Fruit fly (Drosophila melanogaster) whole organism, pupa: Measurements from ENCODE around the gene Rexo5.

Experiments used
- CG10348 ChIP-seq: fragments of 200-800 bp; sonication (Bioruptor generic); IDR thresholded peaks from 2 replicates; pipeline ENCODE4 v1.3.6; 2022; ENCODE audit warnings: missing biosample characterization, missing genetic modification characterization
- CG12605 ChIP-seq: fragments of 200-800 bp; sonication (Bioruptor generic); IDR thresholded peaks from 2 replicates; pipeline ENCODE4 v1.3.6; 2022; ENCODE audit warnings: missing biosample characterization, missing genetic modification characterization
- CG13204 ChIP-seq: fragments of 200-800 bp; sonication (Bioruptor generic); optimal IDR thresholded peaks from 2 replicates; lab custom pipeline; 2018; ENCODE audit warnings: missing biosample characterization, mild to moderate bottlenecking, missing genetic modification characterization, moderate library complexity
- CG14655 ChIP-seq: fragments of 200-800 bp; sonication (Bioruptor generic); optimal IDR thresholded peaks from 3 replicates; lab custom pipeline; 2017; ENCODE audit warnings: mild to moderate bottlenecking, missing biosample characterization, missing genetic modification reagents, missing genetic modification characterization
- CG15710 ChIP-seq: fragments of 200-800 bp; sonication (Bioruptor generic); optimal IDR thresholded peaks from 2 replicates; lab custom pipeline; 2018; ENCODE audit warnings: missing biosample characterization, mild to moderate bottlenecking, missing genetic modification characterization, moderate library complexity
- CG17806 ChIP-seq: fragments of 200-800 bp; sonication (Bioruptor generic); optimal IDR thresholded peaks from 2 replicates; lab custom pipeline; 2018; ENCODE audit warnings: missing biosample characterization, mild to moderate bottlenecking, missing genetic modification characterization, moderate library complexity
- CG32121 ChIP-seq: fragments of 200-800 bp; sonication (Bioruptor generic); IDR thresholded peaks from 2 replicates; pipeline ENCODE4 v1.3.6; 2022; ENCODE audit warnings: missing biosample characterization, missing genetic modification characterization
- CG34367 ChIP-seq: fragments of 200-800 bp; sonication (Bioruptor generic); optimal IDR thresholded peaks from 2 replicates; lab custom pipeline; 2018; ENCODE audit warnings: missing biosample characterization, mild to moderate bottlenecking, missing genetic modification characterization
- CG4496 ChIP-seq: fragments of 200-800 bp; sonication (Bioruptor generic); IDR thresholded peaks from 3 replicates; pipeline ENCODE4 v1.3.6; 2022; ENCODE audit warnings: missing biosample characterization, missing genetic modification characterization
- CG8159 ChIP-seq: fragments of 200-800 bp; sonication (Bioruptor generic); optimal IDR thresholded peaks from 3 replicates; lab custom pipeline; 2018; ENCODE audit warnings: missing biosample characterization, mild to moderate bottlenecking, missing genetic modification characterization, moderate library complexity
- CG8301 ChIP-seq: fragments of 200-800 bp; sonication (Bioruptor generic); optimal IDR thresholded peaks from 2 replicates; lab custom pipeline; 2018; ENCODE audit warnings: missing biosample characterization, mild to moderate bottlenecking, missing genetic modification characterization
- CG9948 ChIP-seq: fragments of 200-800 bp; sonication (Bioruptor generic); optimal IDR thresholded peaks from 2 replicates; lab custom pipeline; 2018; ENCODE audit warnings: missing biosample characterization, mild to moderate bottlenecking, missing genetic modification characterization, moderate library complexity
- D1 ChIP-seq: fragments of 200-800 bp; sonication (Bioruptor generic); optimal IDR thresholded peaks from 2 replicates; lab custom pipeline; 2018; ENCODE audit warnings: missing biosample characterization, mild to moderate bottlenecking, missing genetic modification characterization, moderate library complexity
- EcR ChIP-seq: fragments of 200-800 bp; sonication (Bioruptor generic); optimal IDR thresholded peaks from 3 replicates; lab custom pipeline; 2019; ENCODE audit warnings: missing biosample characterization, missing genetic modification characterization, mild to moderate bottlenecking, moderate library complexity, missing genetic modification reagents
- Ets98B ChIP-seq: fragments of 200-800 bp; sonication (Bioruptor generic); IDR thresholded peaks from 2 replicates; pipeline ENCODE4 v1.3.6; 2022; ENCODE audit warnings: missing biosample characterization, missing genetic modification characterization
- Pif1A ChIP-seq: fragments of 200-800 bp; sonication (Bioruptor generic); optimal IDR thresholded peaks from 3 replicates; lab custom pipeline; 2016; ENCODE audit warnings: missing biosample characterization, missing genetic modification characterization
- Pif1B ChIP-seq: fragments of 200-800 bp; sonication (Bioruptor generic); optimal IDR thresholded peaks from 3 replicates; lab custom pipeline; 2016; ENCODE audit warnings: missing biosample characterization, missing genetic modification characterization
- Snoo ChIP-seq: fragments of 200-800 bp; sonication (Bioruptor generic); optimal IDR thresholded peaks from 3 replicates; lab custom pipeline; 2017; ENCODE audit warnings: missing biosample characterization, mild to moderate bottlenecking, missing genetic modification characterization, inconsistent platforms
- fd96Ca ChIP-seq: fragments of 200-800 bp; sonication (Bioruptor generic); IDR thresholded peaks from 3 replicates; pipeline ENCODE4 v1.3.6; 2022; ENCODE audit warnings: missing biosample characterization, missing genetic modification characterization
- gl ChIP-seq: fragments of 200-800 bp; sonication (Bioruptor generic); optimal IDR thresholded peaks from 2 replicates; lab custom pipeline; 2018; ENCODE audit warnings: missing biosample characterization, mild to moderate bottlenecking, missing genetic modification characterization
- rn ChIP-seq: fragments of 200-800 bp; sonication (Bioruptor generic); IDR thresholded peaks from 2 replicates; pipeline ENCODE4 v1.3.6; 2022; ENCODE audit warnings: missing biosample characterization, missing genetic modification characterization

Rexo5 gene

DNA sequence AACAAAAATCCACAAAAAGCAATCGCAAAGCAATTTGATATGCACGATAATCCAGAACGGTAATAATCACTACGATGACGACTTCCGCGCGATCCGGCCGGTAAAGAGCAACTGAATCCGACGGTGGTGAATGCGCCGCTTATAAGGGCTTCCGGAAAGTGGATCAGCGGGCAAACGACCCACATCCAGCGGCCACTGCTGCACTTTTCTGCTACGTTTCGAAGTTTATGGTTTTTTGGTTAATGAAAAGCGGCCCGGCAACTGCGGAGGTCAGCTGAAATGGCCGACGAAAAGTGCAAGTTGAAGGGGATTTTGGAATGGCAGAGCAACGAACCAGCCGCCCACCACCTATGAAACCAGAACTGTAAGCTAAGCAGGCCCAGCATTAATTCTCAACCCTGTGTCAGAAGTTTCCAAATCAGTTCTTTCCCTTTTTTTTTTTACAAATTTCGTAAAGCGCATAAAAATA, at the start of gene Rexo5, which contains the start of gene ndl:
Gene Rexo5 (plus strand): TSS at position 419 of the 469 bp plus-strand sequence.
Gene ndl (minus strand): TSS at position 101 of the 469 bp plus-strand sequence.
- TF ChIP-seq CG8301 (tag; lab: Kevin White, UChicago) (no peak), fd96Ca (GFP tag; lab: Robert Waterston, UW) (no peak), Snoo (tag; lab: Kevin White, UChicago) (no peak), CG34367 (tag; lab: Kevin White, UChicago) (no peak), EcR (no peak), D1 (no peak), rn (GFP tag; lab: Robert Waterston, UW) (no peak), CG4496 (no peak), Ets98B (GFP tag; lab: Robert Waterston, UW) (no peak), Pif1A (GFP tag; lab: Kevin White, UChicago) (no peak), Pif1B (GFP tag; lab: Kevin White, UChicago) (no peak)

DNA sequence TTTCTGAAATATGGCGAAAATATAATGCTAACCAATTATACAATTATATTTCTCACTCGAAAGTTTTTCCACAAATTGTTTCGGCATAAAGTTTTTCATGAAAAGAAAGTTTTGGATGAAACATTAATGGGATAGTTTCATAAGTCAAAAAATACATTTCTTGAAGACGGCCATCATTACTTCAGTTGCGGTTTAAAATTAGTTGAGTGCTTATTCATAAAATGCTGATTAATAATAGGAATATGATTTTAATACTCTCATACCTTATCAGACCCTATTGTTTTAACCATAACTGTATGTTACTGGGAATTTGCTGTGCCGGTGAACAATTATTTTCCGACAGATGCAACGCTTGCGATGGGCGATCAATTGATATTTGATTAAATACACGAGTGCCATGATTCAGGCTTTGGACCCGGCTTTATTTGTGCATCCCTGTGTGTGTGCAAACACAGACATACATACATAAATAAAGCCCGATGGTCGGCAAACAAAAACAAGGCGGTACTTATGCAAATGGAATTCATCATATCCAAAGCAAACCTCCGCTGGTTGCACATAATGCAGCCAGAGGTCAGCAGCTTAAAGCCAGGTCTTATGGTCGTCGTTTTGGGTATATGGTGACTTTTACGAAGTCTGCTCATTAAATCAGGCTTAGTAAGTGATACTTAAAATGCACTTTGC, 49.3 kb upstream of the Rexo5 start:
- TF ChIP-seq CG34367 (tag; lab: Kevin White, UChicago) (no peak), D1 (no peak), CG10348 (no peak), EcR (no peak), CG8301 (tag; lab: Kevin White, UChicago) (no peak), CG9948 (tag; lab: Kevin White, UChicago) (no peak), Pif1A (GFP tag; lab: Kevin White, UChicago) (peak; percentile 3), Ets98B (GFP tag; lab: Robert Waterston, UW) (no peak), Pif1B (GFP tag; lab: Kevin White, UChicago) (no peak), CG8159 (tag; lab: Kevin White, UChicago) (peak; percentile 18)

DNA sequence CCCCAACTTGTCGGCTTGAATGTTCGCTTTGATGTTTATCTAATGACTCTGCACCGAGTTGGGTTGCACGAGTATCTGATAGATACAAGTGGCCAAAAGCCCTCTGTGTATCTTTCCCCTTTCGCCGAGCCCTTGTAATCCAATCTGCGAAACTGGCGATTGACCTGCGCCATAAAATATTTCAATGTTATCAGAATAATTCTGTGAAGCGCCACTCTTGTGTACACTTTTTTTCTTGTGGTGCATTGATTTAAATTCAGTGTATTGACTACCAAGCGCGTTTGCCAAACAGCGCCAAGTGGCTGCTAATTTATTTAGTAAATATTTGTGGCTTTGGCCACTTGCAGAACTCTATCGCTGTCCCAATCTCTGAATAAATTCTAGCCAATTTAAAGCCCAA, 47.3 kb upstream of the Rexo5 start:
- no peak for TF ChIP-seq Snoo (tag; lab: Kevin White, UChicago)
- no peak for TF ChIP-seq rn (GFP tag; lab: Robert Waterston, UW)
- TF ChIP-seq CG12605 = no peak
- TF ChIP-seq CG10348 = no peak
- TF ChIP-seq fd96Ca (GFP tag; lab: Robert Waterston, UW) = no peak
- no peak for TF ChIP-seq gl
- no peak for TF ChIP-seq CG9948 (tag; lab: Kevin White, UChicago)
- no peak for TF ChIP-seq CG15710 (tag; lab: Kevin White, UChicago)
- TF ChIP-seq CG32121 (GFP tag; lab: Robert Waterston, UW) = no peak
- TF ChIP-seq CG13204 = no peak
- TF ChIP-seq CG4496 = no peak
- TF ChIP-seq CG8159 (tag; lab: Kevin White, UChicago) = no peak
- TF ChIP-seq CG8301 (tag; lab: Kevin White, UChicago) = no peak
- TF ChIP-seq D1 = no peak
- no peak for TF ChIP-seq Ets98B (GFP tag; lab: Robert Waterston, UW)
- no peak for TF ChIP-seq CG17806 (tag; lab: Kevin White, UChicago)
- no peak for TF ChIP-seq CG14655 (GFP tag; lab: Kevin White, UChicago)

DNA sequence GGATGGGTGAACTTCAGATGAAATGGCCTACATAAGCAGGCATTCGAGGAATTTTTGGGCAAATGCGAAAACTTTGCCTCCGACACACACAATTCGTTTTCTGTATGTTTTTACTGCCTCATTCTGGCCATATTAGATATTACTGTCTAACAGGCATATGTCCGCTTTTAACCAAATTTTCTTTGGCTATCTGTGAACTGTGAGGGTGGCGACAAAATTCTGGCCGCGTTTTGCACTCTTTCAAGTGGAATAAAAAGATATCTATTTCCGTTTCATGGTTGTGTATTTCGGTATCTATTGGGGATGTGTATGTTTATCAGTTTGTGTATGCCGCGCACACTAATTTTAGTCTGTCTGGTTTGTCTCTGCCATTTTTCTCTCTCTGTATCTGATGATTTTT, 45.0 kb upstream of the Rexo5 start:
- TF ChIP-seq CG12605 = no peak
- TF ChIP-seq CG34367 (tag; lab: Kevin White, UChicago) = no peak
- no peak for TF ChIP-seq Pif1B (GFP tag; lab: Kevin White, UChicago)
- TF ChIP-seq CG17806 (tag; lab: Kevin White, UChicago) = no peak
- no peak for TF ChIP-seq CG4496
- no peak for TF ChIP-seq CG15710 (tag; lab: Kevin White, UChicago)

DNA sequence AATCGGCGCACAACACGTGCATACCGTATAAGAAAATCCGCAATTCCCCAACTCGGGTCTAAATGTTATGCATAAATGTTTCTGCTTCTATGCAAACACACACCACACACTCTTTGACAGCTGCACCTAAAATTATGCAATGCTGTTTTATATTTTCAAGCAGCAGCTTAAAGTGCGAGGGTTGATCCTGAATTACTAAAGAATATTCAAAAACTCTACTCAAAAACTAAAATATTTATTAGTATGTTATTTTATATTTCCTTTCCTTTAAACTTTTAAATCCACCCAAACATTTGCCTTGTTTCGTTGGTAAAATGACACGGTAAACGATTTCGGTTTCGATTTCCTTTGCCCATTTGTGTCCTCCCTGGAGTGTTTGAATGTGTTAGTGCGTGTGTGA, 42.4 kb upstream of the Rexo5 start:
- TF ChIP-seq fd96Ca (GFP tag; lab: Robert Waterston, UW) (no peak), Snoo (tag; lab: Kevin White, UChicago) (no peak), CG14655 (GFP tag; lab: Kevin White, UChicago) (no peak), CG34367 (tag; lab: Kevin White, UChicago) (no peak), CG13204 (no peak), Pif1B (GFP tag; lab: Kevin White, UChicago) (no peak), CG8159 (tag; lab: Kevin White, UChicago) (no peak), rn (GFP tag; lab: Robert Waterston, UW) (no peak), CG32121 (GFP tag; lab: Robert Waterston, UW) (no peak), CG15710 (tag; lab: Kevin White, UChicago) (no peak), EcR (no peak), CG9948 (tag; lab: Kevin White, UChicago) (no peak), CG4496 (no peak)

DNA sequence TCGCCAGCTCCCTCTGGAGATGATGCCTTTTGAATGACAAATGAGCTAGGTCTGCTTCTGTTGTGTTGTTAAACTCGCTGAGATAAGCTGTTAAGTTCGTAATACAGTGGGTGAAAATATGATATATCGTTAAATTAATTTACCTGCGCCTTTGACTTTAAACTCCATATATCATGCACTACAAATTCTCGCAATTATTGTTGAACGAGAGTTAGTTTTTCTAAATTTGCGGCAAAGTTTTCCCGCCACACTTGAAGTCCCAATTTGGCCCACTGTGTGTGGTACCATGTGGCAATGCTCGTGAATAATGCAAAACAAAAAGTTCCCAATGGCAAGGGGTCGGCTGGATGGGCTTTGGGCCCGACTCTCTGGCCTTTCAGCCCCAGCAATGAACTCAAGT, 26.8 kb upstream of the Rexo5 start:
- peak; percentile 72 for TF ChIP-seq CG32121 (GFP tag; lab: Robert Waterston, UW)
- peak; percentile 84 for TF ChIP-seq fd96Ca (GFP tag; lab: Robert Waterston, UW)
- TF ChIP-seq CG13204 = no peak
- TF ChIP-seq CG34367 (tag; lab: Kevin White, UChicago) = peak; percentile 49
- peak; percentile 72 for TF ChIP-seq Ets98B (GFP tag; lab: Robert Waterston, UW)
- TF ChIP-seq CG4496 = peak; percentile 80; the same call in 2 of the 3 replicates
- TF ChIP-seq CG10348 = 0 out of 2 replicates have a peak, but pooled peaks have one; percentile 11
- no peak for TF ChIP-seq gl
- TF ChIP-seq CG12605 = peak; percentile 67
- TF ChIP-seq CG8159 (tag; lab: Kevin White, UChicago) = peak; percentile 76
- no peak for TF ChIP-seq D1
- TF ChIP-seq Pif1B (GFP tag; lab: Kevin White, UChicago) = peak; percentile 52
- TF ChIP-seq Pif1A (GFP tag; lab: Kevin White, UChicago) = peak; percentile 73
- no peak for TF ChIP-seq CG8301 (tag; lab: Kevin White, UChicago)
- peak; percentile 37 for TF ChIP-seq CG14655 (GFP tag; lab: Kevin White, UChicago)
- TF ChIP-seq CG17806 (tag; lab: Kevin White, UChicago) = no peak
- TF ChIP-seq, all 21 proteins: peak for 11
